Worm (Caenorhabditis elegans) whole organism, L3 larva: ENCODE measurements around the gene C50B6.7.

Source experiments
- elt-3 ChIP-seq, 3 experiments: fragments of 150-350 bp in 1 of 3; sonication (generic microtip) in 2 of 3; optimal IDR thresholded peaks; 2 replicates in 2 of 3; 4 replicates in 1 of 3; lab custom pipeline; 2014 to 2017; ENCODE audit warnings: missing biosample characterization in 3 of 3, missing genetic modification characterization in 3 of 3
- ztf-4 ChIP-seq: fragments of 150-350 bp; optimal IDR thresholded peaks from 2 replicates; lab custom pipeline; 2014; ENCODE audit warnings: missing biosample characterization, missing genetic modification characterization

DNA sequence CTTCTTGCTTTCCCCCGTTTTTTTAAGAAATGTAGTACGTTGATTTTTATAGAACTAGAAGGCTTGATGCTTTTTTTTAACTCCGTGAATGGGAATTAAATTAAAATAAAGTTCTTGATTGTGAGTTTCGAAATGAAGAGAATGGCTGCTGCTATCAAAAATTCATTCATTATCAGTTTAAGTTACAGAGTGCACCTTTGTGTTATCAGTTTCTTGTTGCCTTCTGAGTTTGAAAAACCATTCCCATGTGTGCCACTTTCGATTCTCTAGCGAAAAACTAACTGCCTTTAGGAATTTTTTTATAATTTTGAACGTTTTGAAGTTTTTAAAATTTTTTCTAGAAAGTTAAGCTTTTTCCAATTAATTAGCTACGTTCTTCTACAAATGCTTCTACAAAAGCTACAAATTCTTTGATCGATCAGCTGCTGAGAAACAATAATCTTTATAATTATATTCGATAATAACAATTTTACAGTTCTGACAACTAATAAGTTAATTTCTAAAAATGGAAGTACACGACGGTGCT is 20.1 kb downstream of the C50B6.7 start, which contains the start of gene C26E1.2:
- TF ChIP-seq ztf-4 (tag; lab: Kevin White, UChicago) (no peak), elt-3 (tag; optimal IDR thresholded peaks at IDR 0.05; lab: Kevin White, UChicago) (no peak)
